Fruit fly (Drosophila melanogaster): Measurements from ENCODE around the gene elgi.
A peak's percentile ranks its signal among the peaks of the same experiment; 100 is the strongest.

elgi gene

dm6 chr3L:15923352-15923751 is 33.0 kb upstream of the elgi start:
- TF ChIP-seq Vsx2 (GFP tag; optimal IDR thresholded peaks at IDR 0.05; ENCODE audit: partially characterized antibody) (no peak), lola (GFP tag; optimal IDR thresholded peaks at IDR 0.05) (no peak), h (GFP tag; optimal IDR thresholded peaks at IDR 0.05) (peak; percentile 27), Sp1 (GFP tag; optimal IDR thresholded peaks at IDR 0.05) (peak; percentile 13), fru (GFP tag; optimal IDR thresholded peaks at IDR 0.05) (peak; percentile 14), HLH106 (tag; optimal IDR thresholded peaks at IDR 0.05) (peak; percentile 12), rgr (GFP tag; optimal IDR thresholded peaks at IDR 0.05) (peak; percentile 10)

dm6 chr3L:15924319-15924718 is 32.0 kb upstream of the elgi start:
- TF ChIP-seq Dfd (GFP tag; optimal IDR thresholded peaks at IDR 0.05) (peak; percentile 57), OdsH (GFP tag; optimal IDR thresholded peaks at IDR 0.05) (no peak), Mio (GFP tag; optimal IDR thresholded peaks at IDR 0.05) (no peak)

DNA sequence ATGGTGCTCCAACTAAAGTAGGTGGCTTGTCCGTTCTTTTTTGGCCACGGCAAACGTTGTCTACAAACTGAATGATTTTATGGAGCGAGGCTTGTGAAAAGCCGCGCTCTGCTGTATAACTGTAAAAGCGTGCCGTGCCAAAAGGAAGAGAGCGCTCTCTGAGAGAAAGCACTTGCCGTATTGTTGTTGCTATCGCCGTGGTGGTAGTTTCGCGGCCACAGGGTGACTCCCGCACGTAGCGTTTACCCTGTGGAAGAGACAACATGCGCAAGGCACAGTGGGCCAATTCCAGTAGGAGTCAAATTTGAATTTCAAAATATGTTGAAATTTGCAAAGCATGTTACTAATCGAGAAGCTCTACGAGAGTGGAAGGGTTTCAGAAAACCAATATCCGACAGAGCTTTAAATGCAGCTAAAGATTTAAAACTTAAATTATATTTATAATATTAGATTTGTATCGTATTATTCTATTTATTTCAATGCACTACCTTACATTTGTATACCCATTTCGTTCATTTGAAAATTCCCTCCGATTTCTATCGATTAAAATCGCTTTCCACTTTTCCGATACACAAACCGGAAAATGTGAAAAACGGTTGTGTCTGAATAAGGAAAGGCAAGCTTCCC is 31.4 kb upstream of the elgi start, which contains the start of gene sff:
TSS of gene sff (minus strand) at position 51 of the 627 bp plus-strand sequence.
- peak in 1 of 2 experiments; percentile 24 for TF ChIP-seq foxo (GFP tag; optimal IDR thresholded peaks at IDR 0.05)
- TF ChIP-seq jim (GFP tag; optimal IDR thresholded peaks at IDR 0.05) = no peak
- TF ChIP-seq N (GFP tag; optimal IDR thresholded peaks at IDR 0.05) = no peak
- TF ChIP-seq CrebA (GFP tag; optimal IDR thresholded peaks at IDR 0.05; ENCODE audit: borderline replicate concordance) = no peak
- TF ChIP-seq rgr (GFP tag; optimal IDR thresholded peaks at IDR 0.05) = no peak
- TF ChIP-seq woc (GFP tag; optimal IDR thresholded peaks at IDR 0.05) = no peak
- TF ChIP-seq sv (GFP tag; optimal IDR thresholded peaks at IDR 0.05) = peak; percentile 76
- no peak for TF ChIP-seq CG32264 (GFP tag; optimal IDR thresholded peaks at IDR 0.05)
- TF ChIP-seq fru (GFP tag; optimal IDR thresholded peaks at IDR 0.05) = peak; percentile 11
- peak; percentile 39 for TF ChIP-seq HLH106 (tag; optimal IDR thresholded peaks at IDR 0.05)
- no peak for TF ChIP-seq sage (GFP tag; optimal IDR thresholded peaks at IDR 0.05)
- no peak for TF ChIP-seq Jra (GFP tag; optimal IDR thresholded peaks at IDR 0.05)
- no peak for TF ChIP-seq dmrt93B (GFP tag; optimal IDR thresholded peaks at IDR 0.05)
- TF ChIP-seq Dif (GFP tag; optimal IDR thresholded peaks at IDR 0.05; ENCODE audit: partially characterized antibody) = peak; percentile 37
- no peak for TF ChIP-seq Abd-B (GFP tag; optimal IDR thresholded peaks at IDR 0.05)
- no peak for TF ChIP-seq usp (GFP tag; optimal IDR thresholded peaks at IDR 0.05)
- no peak for TF ChIP-seq dl (GFP tag; optimal IDR thresholded peaks at IDR 0.05; ENCODE audit: insufficient read depth in 1 of 2, partially characterized antibody in 2 of 2)
- TF ChIP-seq Sp1 (GFP tag; optimal IDR thresholded peaks at IDR 0.05) = no peak

DNA sequence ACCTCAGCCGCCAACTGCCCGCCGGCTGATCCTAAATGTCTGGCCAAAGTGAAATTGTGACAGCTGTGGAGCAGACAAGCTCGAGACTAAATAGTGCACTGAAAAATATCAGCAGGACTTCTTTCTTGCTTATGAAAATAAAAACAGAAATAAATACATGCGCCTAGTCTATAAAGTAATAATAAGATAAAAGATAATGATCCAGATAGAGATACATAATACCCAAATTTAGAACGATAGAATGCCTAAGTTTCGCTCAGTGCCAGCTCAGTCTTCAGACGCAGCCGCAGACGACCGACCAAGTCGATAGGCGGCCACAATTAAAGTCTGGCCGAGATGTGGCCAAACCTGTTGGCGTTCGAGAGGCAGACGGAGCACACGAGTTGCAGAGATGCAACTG is 15.5 kb upstream of the elgi start:
- TF ChIP-seq OdsH (GFP tag; optimal IDR thresholded peaks at IDR 0.05) (peak; percentile 89), N (GFP tag; optimal IDR thresholded peaks at IDR 0.05) (no peak), dl (GFP tag; optimal IDR thresholded peaks at IDR 0.05; ENCODE audit: insufficient read depth in 1 of 2, partially characterized antibody in 2 of 2) (no peak), CG32264 (GFP tag; optimal IDR thresholded peaks at IDR 0.05) (no peak), GATAd (GFP tag; optimal IDR thresholded peaks at IDR 0.05) (peak; percentile 43), Abd-B (GFP tag; optimal IDR thresholded peaks at IDR 0.05) (no peak), Mio (GFP tag; optimal IDR thresholded peaks at IDR 0.05) (no peak), rgr (GFP tag; optimal IDR thresholded peaks at IDR 0.05) (peak; percentile 88), dsf (GFP tag; optimal IDR thresholded peaks at IDR 0.05; ENCODE audit: borderline replicate concordance) (peak; percentile 39), br (GFP tag; optimal IDR thresholded peaks at IDR 0.05) (peak; percentile 88), psq (GFP tag; optimal IDR thresholded peaks at IDR 0.05) (peak; percentile 74), Hr83 (GFP tag; optimal IDR thresholded peaks at IDR 0.05; ENCODE audit: poor library complexity, severe bottlenecking) (no peak), h (GFP tag; optimal IDR thresholded peaks at IDR 0.05) (peak; percentile 92), fru (GFP tag; optimal IDR thresholded peaks at IDR 0.05) (peak; percentile 76), Jra (GFP tag; optimal IDR thresholded peaks at IDR 0.05) (peak; percentile 29), Myc (optimal IDR thresholded peaks at IDR 0.05) (no peak), jim (GFP tag; optimal IDR thresholded peaks at IDR 0.05) (no peak), woc (GFP tag; optimal IDR thresholded peaks at IDR 0.05) (peak; percentile 70), Vsx2 (GFP tag; optimal IDR thresholded peaks at IDR 0.05; ENCODE audit: partially characterized antibody) (no peak), sage (GFP tag; optimal IDR thresholded peaks at IDR 0.05) (peak; percentile 80), CG9705 (GFP tag; optimal IDR thresholded peaks at IDR 0.05) (peak; percentile 72), tai (GFP tag; optimal IDR thresholded peaks at IDR 0.05) (no peak), dmrt93B (GFP tag; optimal IDR thresholded peaks at IDR 0.05) (peak; percentile 77), foxo (GFP tag; optimal IDR thresholded peaks at IDR 0.05) (peak in 1 of 2 experiments; percentile 83), Dif (GFP tag; optimal IDR thresholded peaks at IDR 0.05; ENCODE audit: partially characterized antibody) (no peak), HLH106 (tag; optimal IDR thresholded peaks at IDR 0.05) (peak; percentile 91), CrebA (GFP tag; optimal IDR thresholded peaks at IDR 0.05; ENCODE audit: borderline replicate concordance) (no peak), Hr78 (GFP tag; optimal IDR thresholded peaks at IDR 0.05) (no peak), usp (GFP tag; optimal IDR thresholded peaks at IDR 0.05) (no peak), Sp1 (GFP tag; optimal IDR thresholded peaks at IDR 0.05) (peak; percentile 86), ey (GFP tag; optimal IDR thresholded peaks at IDR 0.05) (peak; percentile 87), Rel (GFP tag; optimal IDR thresholded peaks at IDR 0.05) (no peak), Rel (tag; optimal IDR thresholded peaks at IDR 0.05) (no peak), Hnf4 (GFP tag; optimal IDR thresholded peaks at IDR 0.05) (peak; percentile 80), brk (GFP tag; optimal IDR thresholded peaks at IDR 0.05) (peak; percentile 63)

Data from whole organism, wandering third instar larva.